Fruit fly (Drosophila melanogaster): ENCODE measurements around the gene Fic.

Fic gene

dm6 chr2L:6391469-6391868 is 32.7 kb upstream of the Fic start:
- no peak for TF ChIP-seq CG8119 (GFP tag; IDR thresholded peaks at IDR 0.05)
- no peak for TF ChIP-seq Sox14 (GFP tag; optimal IDR thresholded peaks at IDR 0.05)

DNA sequence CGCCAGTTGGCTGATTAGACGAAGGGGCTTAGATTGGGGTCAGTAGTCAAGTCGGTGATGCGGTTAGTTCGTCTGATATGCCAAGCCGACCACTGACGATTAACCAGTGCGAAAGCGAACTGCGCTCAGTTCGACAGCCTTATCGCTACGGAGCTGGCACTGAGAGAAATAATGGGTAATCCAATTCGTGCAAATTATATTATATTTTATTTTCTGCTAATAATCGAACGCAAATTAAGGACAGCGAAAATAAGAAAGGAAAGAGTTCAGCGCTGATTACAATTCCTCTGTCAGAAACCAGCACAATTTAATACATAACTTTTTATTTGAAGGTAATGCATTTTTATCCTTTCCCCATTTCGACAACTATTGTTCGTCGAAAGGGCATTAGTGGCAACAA is 27.0 kb upstream of the Fic start, which contains the start of gene CG42369:
Gene CG42369 (minus strand): TSS at position 101 of the 400 bp plus-strand sequence.
- TF ChIP-seq CG4318 (GFP tag; optimal IDR thresholded peaks at IDR 0.05) (no peak), eg (GFP tag; IDR thresholded peaks at IDR 0.05) (0 out of 3 replicates have a peak, but pooled peaks have one; percentile 13)

- TF ChIP-seq Eip75B (GFP tag; optimal IDR thresholded peaks at IDR 0.05) (peak; percentile 23), Hr38 (GFP tag; optimal IDR thresholded peaks at IDR 0.05) (no peak), svp (GFP tag) (peak; percentile 30), CG6808 (GFP tag; optimal IDR thresholded peaks at IDR 0.05) (no peak), Eip78C (GFP tag) (peak; percentile 33), eg (GFP tag; IDR thresholded peaks at IDR 0.05) (0 out of 3 replicates have a peak, but pooled peaks have one; percentile 35), CG3032 (tag; optimal IDR thresholded peaks at IDR 0.05) (no peak)
Measured at dm6 chr2L:6411089-6411757, 12.9 kb upstream of the Fic start, which contains the start of gene DIP-epsilon. DIP-epsilon (minus strand) TSS chr2L:6411326.

DNA sequence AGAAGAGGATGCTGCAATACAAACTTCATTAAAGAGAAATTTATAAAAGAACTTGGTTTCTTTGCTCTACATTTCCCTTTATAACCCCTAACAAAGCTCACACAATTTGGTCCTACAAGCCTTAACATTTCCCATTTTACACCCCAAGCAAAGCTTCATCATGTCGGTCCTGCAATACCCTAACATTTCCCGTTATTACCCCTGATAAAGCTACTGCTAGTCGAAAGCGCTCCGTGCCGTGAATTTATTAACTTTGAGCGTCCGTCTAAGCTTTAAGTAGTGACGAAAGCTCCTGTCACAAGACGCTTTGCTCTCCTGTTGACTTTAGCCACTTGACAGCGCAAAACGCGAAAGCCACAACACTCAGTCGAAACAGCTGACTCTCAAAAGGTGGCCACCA is 12.2 kb upstream of the Fic start, which contains the start of gene CG13982:
Gene CG13982 (plus strand): TSS at position 363 of the 400 bp plus-strand sequence.
- TF ChIP-seq svp (GFP tag) (peak; percentile 17), CG4318 (GFP tag; optimal IDR thresholded peaks at IDR 0.05) (no peak), Met (GFP tag; optimal IDR thresholded peaks at IDR 0.05) (no peak), CG10669 (GFP tag; optimal IDR thresholded peaks at IDR 0.05) (no peak), Eip78C (GFP tag) (no peak)

dm6 chr2L:6421495-6421894 is 2.6 kb upstream of the Fic start:
- TF ChIP-seq svp (GFP tag): peak; percentile 71
- TF ChIP-seq Hr39 (GFP tag; optimal IDR thresholded peaks at IDR 0.05): no peak
- TF ChIP-seq Smox (GFP tag; optimal IDR thresholded peaks at IDR 0.05): no peak

DNA sequence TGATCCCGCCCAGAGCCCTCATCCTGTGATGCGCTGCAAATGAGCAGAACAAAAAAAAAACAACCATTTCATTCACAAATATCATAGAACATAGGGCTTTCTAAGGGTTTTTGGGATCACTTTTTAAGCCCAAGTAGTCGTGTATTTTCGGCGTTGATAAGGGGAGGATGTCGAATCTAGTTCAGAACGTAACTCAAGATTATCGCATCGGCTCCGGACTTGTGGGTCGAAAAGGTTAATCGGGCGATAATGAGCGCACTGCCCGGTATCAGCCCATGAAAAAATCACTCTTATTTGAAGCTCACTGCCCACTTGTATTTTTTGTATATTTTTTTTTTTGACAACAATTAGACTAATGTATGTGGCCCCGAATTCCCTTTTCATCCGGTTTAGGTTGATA is 1.6 kb upstream of the Fic start:
- TF ChIP-seq CG11762 (GFP tag; optimal IDR thresholded peaks at IDR 0.05; ENCODE audit: insufficient read depth): no peak
- peak; percentile 94 for TF ChIP-seq svp (GFP tag)
- TF ChIP-seq Sox14 (GFP tag; optimal IDR thresholded peaks at IDR 0.05): no peak

dm6 chr2L:6423148-6423547 is 988 bp upstream of the Fic start, which contains the start of gene Tig:
Tig (minus strand) TSS chr2L:6423310.
- no peak for TF ChIP-seq Smox (GFP tag; optimal IDR thresholded peaks at IDR 0.05)
- TF ChIP-seq svp (GFP tag): peak; percentile 86
- 0 out of 3 replicates have a peak, but pooled peaks have one; percentile 14 for TF ChIP-seq eg (GFP tag; IDR thresholded peaks at IDR 0.05)

- no peak for TF ChIP-seq CG8119 (GFP tag; IDR thresholded peaks at IDR 0.05)
- TF ChIP-seq Met (GFP tag; optimal IDR thresholded peaks at IDR 0.05): no peak
- TF ChIP-seq CG1621 (tag; optimal IDR thresholded peaks at IDR 0.05): no peak
- TF ChIP-seq Sox102F (GFP tag; optimal IDR thresholded peaks at IDR 0.05): no peak
- no peak for TF ChIP-seq CG16779 (tag; optimal IDR thresholded peaks at IDR 0.05)
- no peak for TF ChIP-seq dac (GFP tag; optimal IDR thresholded peaks at IDR 0.05)
- no peak for TF ChIP-seq CG11762 (GFP tag; optimal IDR thresholded peaks at IDR 0.05; ENCODE audit: insufficient read depth)
- TF ChIP-seq svp (GFP tag): no peak
- TF ChIP-seq Ets21C (GFP tag; optimal IDR thresholded peaks at IDR 0.05): no peak
- no peak for TF ChIP-seq fkh (GFP tag; optimal IDR thresholded peaks at IDR 0.05)
- TF ChIP-seq CG32006 (GFP tag; optimal IDR thresholded peaks at IDR 0.05): no peak
Measured at dm6 chr2L:6426329-6426728, 2.2 kb downstream of the Fic start.
